Fruit fly (Drosophila melanogaster): Measurements from ENCODE around the gene Fie.

dm6 chr3L:3896553-3897034 lies 4.2 kb downstream of the Fie start, which contains the start of the genes Gr63a and Lamtor4:
- TF ChIP-seq CG8478 (optimal IDR thresholded peaks at IDR 0.05) (no peak), CTCF (optimal IDR thresholded peaks at IDR 0.05) (peak in 1 of 2 experiments; percentile 1)
